Fruit fly (Drosophila melanogaster) whole organism, prepupa: ENCODE results near the gene CG32453.

ENCODE experiments used
- Blimp-1 ChIP-seq: fragments of 200-800 bp; sonication (Bioruptor generic); optimal IDR thresholded peaks from 3 replicates; lab custom pipeline; 2017; ENCODE audit warnings: missing biosample characterization, missing genetic modification characterization, mild to moderate bottlenecking, moderate library complexity, missing genetic modification reagents
- CG10631 ChIP-seq: fragments of 200-800 bp; sonication (Bioruptor generic); optimal IDR thresholded peaks from 2 replicates; lab custom pipeline; 2016; ENCODE audit warnings: missing biosample characterization, missing genetic modification characterization
- CG10669 ChIP-seq: fragments of 200-800 bp; sonication (Bioruptor generic); optimal IDR thresholded peaks from 3 replicates; lab custom pipeline; 2018; ENCODE audit warnings: missing biosample characterization, mild to moderate bottlenecking, missing genetic modification characterization, moderate library complexity
- CG11902 ChIP-seq: fragments of 200-800 bp; sonication (Bioruptor generic); optimal IDR thresholded peaks from 3 replicates; lab custom pipeline; 2016; ENCODE audit warnings: missing biosample characterization, missing genetic modification characterization
- CG1621 ChIP-seq: fragments of 200-800 bp; sonication (Bioruptor generic); optimal IDR thresholded peaks from 3 replicates; lab custom pipeline; 2018; ENCODE audit warnings: missing biosample characterization, mild to moderate bottlenecking, missing genetic modification characterization
- CG3032 ChIP-seq: fragments of 200-800 bp; optimal IDR thresholded peaks from 2 replicates; lab custom pipeline; 2019; ENCODE audit warnings: missing biosample characterization, mild to moderate bottlenecking, missing genetic modification characterization, moderate library complexity
- CG31627 ChIP-seq: fragments of 200-800 bp; sonication (Bioruptor generic); optimal IDR thresholded peaks from 3 replicates; lab custom pipeline; 2016; ENCODE audit warnings: missing biosample characterization, missing genetic modification characterization
- CG32006 ChIP-seq: fragments of 200-800 bp; sonication (Bioruptor generic); optimal IDR thresholded peaks from 3 replicates; lab custom pipeline; 2017; ENCODE audit warnings: missing biosample characterization, mild to moderate bottlenecking, missing genetic modification characterization
- CG34406 ChIP-seq: fragments of 200-800 bp; sonication (Bioruptor generic); optimal IDR thresholded peaks from 3 replicates; lab custom pipeline; 2016; ENCODE audit warnings: missing biosample characterization, missing genetic modification characterization
- CG3919 ChIP-seq: fragments of 200-800 bp; sonication (Bioruptor generic); optimal IDR thresholded peaks from 3 replicates; lab custom pipeline; 2016; ENCODE audit warnings: missing biosample characterization, missing genetic modification characterization
- CG6163 ChIP-seq: fragments of 200-800 bp; sonication (Bioruptor generic); IDR thresholded peaks from 3 replicates; pipeline ENCODE4 v1.3.6; 2022; ENCODE audit warnings: missing biosample characterization, missing genetic modification characterization
- CG6792 ChIP-seq: fragments of 200-800 bp; sonication (Bioruptor generic); optimal IDR thresholded peaks from 3 replicates; lab custom pipeline; 2016; ENCODE audit warnings: missing biosample characterization, missing genetic modification characterization
- CG6854 ChIP-seq: fragments of 200-800 bp; sonication (Bioruptor generic); optimal IDR thresholded peaks from 2 replicates; lab custom pipeline; 2017; ENCODE audit warnings: missing biosample characterization, mild to moderate bottlenecking, missing genetic modification characterization
- CG8119 ChIP-seq: fragments of 200-800 bp; sonication (Bioruptor generic); IDR thresholded peaks from 3 replicates; pipeline ENCODE4 v1.3.6; 2022; ENCODE audit warnings: missing biosample characterization, missing genetic modification characterization
- CG8319 ChIP-seq: fragments of 200-800 bp; sonication (Bioruptor generic); optimal IDR thresholded peaks from 3 replicates; lab custom pipeline; 2016; ENCODE audit warnings: missing biosample characterization, missing genetic modification characterization
- CG8632 ChIP-seq: fragments of 200-800 bp; sonication (Bioruptor generic); optimal IDR thresholded peaks from 3 replicates; lab custom pipeline; 2016; ENCODE audit warnings: missing biosample characterization, missing genetic modification characterization
- Eip75B ChIP-seq: fragments of 200-800 bp; sonication (Bioruptor generic); optimal IDR thresholded peaks from 3 replicates; lab custom pipeline; 2016; ENCODE audit warnings: missing biosample characterization, missing genetic modification characterization
- Eip78C ChIP-seq: fragments of 200-800 bp; sonication (Bioruptor generic); peaks from one replicate; lab custom pipeline; 2016; ENCODE audit warnings: missing biosample characterization, missing genetic modification characterization
- Ets96B ChIP-seq: fragments of 200-800 bp; optimal IDR thresholded peaks from 2 replicates; lab custom pipeline; 2019; ENCODE audit warnings: missing biosample characterization, mild to moderate bottlenecking, missing genetic modification characterization, moderate library complexity
- Gug ChIP-seq: fragments of 200-800 bp; sonication (Bioruptor generic); IDR thresholded peaks from 2 replicates; pipeline ENCODE4 v1.3.6; 2022; ENCODE audit warnings: missing biosample characterization, missing genetic modification characterization
- Hr39 ChIP-seq: fragments of 200-800 bp; sonication (Bioruptor generic); optimal IDR thresholded peaks from 2 replicates; lab custom pipeline; 2016; ENCODE audit warnings: missing biosample characterization, missing genetic modification characterization
- Hr4 ChIP-seq: fragments of 200-800 bp; sonication (Bioruptor generic); optimal IDR thresholded peaks from 3 replicates; lab custom pipeline; 2016; ENCODE audit warnings: missing biosample characterization, missing genetic modification characterization
- Met ChIP-seq: fragments of 200-800 bp; sonication (Bioruptor generic); optimal IDR thresholded peaks from 3 replicates; lab custom pipeline; 2016; ENCODE audit warnings: missing biosample characterization, missing genetic modification characterization
- OdsH ChIP-seq: fragments of 200-800 bp; sonication (Bioruptor generic); optimal IDR thresholded peaks from 3 replicates; lab custom pipeline; 2016; ENCODE audit warnings: missing biosample characterization, missing genetic modification characterization
- Smox ChIP-seq: fragments of 200-800 bp; sonication (Bioruptor generic); optimal IDR thresholded peaks from 3 replicates; lab custom pipeline; 2016; ENCODE audit warnings: missing biosample characterization, missing genetic modification characterization
- Sox102F ChIP-seq: fragments of 200-800 bp; sonication (Bioruptor generic); optimal IDR thresholded peaks from 2 replicates; lab custom pipeline; 2016; ENCODE audit warnings: missing biosample characterization, mild to moderate bottlenecking, missing genetic modification characterization
- Sox14 ChIP-seq: fragments of 200-800 bp; sonication (Bioruptor generic); optimal IDR thresholded peaks from 3 replicates; lab custom pipeline; 2016; ENCODE audit warnings: missing biosample characterization, missing genetic modification characterization
- Sox15 ChIP-seq: fragments of 200-800 bp; sonication (Bioruptor generic); optimal IDR thresholded peaks from 3 replicates; lab custom pipeline; 2016; ENCODE audit warnings: missing biosample characterization, missing genetic modification characterization
- achi ChIP-seq: fragments of 200-800 bp; sonication (Bioruptor generic); optimal IDR thresholded peaks from 3 replicates; lab custom pipeline; 2016; ENCODE audit warnings: missing biosample characterization, missing genetic modification characterization
- acj6 ChIP-seq: fragments of 200-800 bp; sonication (Bioruptor generic); optimal IDR thresholded peaks from 3 replicates; lab custom pipeline; 2016; ENCODE audit warnings: missing biosample characterization, missing genetic modification characterization
- dac ChIP-seq: fragments of 200-800 bp; sonication (Bioruptor generic); optimal IDR thresholded peaks from 2 replicates; lab custom pipeline; 2017; ENCODE audit warnings: missing biosample characterization, mild to moderate bottlenecking, missing genetic modification characterization
- fd59A ChIP-seq: fragments of 200-800 bp; sonication (Bioruptor generic); optimal IDR thresholded peaks from 2 replicates; lab custom pipeline; 2017; ENCODE audit warnings: missing biosample characterization, mild to moderate bottlenecking, missing genetic modification characterization, missing genetic modification reagents
- fd85E ChIP-seq: fragments of 200-800 bp; sonication (Bioruptor generic); optimal IDR thresholded peaks from 3 replicates; lab custom pipeline; 2016; ENCODE audit warnings: missing biosample characterization, missing genetic modification characterization
- fkh ChIP-seq: fragments of 200-800 bp; sonication (Bioruptor generic); optimal IDR thresholded peaks from 3 replicates; lab custom pipeline; 2017; ENCODE audit warnings: missing biosample characterization, mild to moderate bottlenecking, missing genetic modification characterization, moderate library complexity
- lz ChIP-seq: fragments of 200-800 bp; sonication (Bioruptor generic); optimal IDR thresholded peaks from 3 replicates; lab custom pipeline; 2016; ENCODE audit warnings: missing biosample characterization, missing genetic modification characterization
- pdm3 ChIP-seq: fragments of 200-800 bp; sonication (Bioruptor generic); optimal IDR thresholded peaks from 3 replicates; lab custom pipeline; 2016; ENCODE audit warnings: missing biosample characterization, missing genetic modification characterization
- spab ChIP-seq: fragments of 200-800 bp; sonication (Bioruptor generic); optimal IDR thresholded peaks from 2 replicates; lab custom pipeline; 2017; ENCODE audit warnings: missing biosample characterization, mild to moderate bottlenecking, missing genetic modification characterization, missing genetic modification reagents
- ss ChIP-seq, 2 experiments: fragments of 200-800 bp; sonication (Bioruptor generic); optimal IDR thresholded peaks; 2 replicates in 1 of 2; 3 replicates in 1 of 2; lab custom pipeline; 2017 to 2018; ENCODE audit warnings: mild to moderate bottlenecking in 2 of 2, missing biosample characterization in 2 of 2, missing genetic modification characterization in 2 of 2, moderate library complexity in 1 of 2
- topi ChIP-seq: fragments of 200-800 bp; sonication (Bioruptor generic); optimal IDR thresholded peaks from 3 replicates; lab custom pipeline; 2016; ENCODE audit warnings: missing biosample characterization, missing genetic modification characterization

Gene CG32453

dm6 chr3L:22652425-22652824 lies 44.6 kb upstream of the CG32453 start, which contains the start of gene CG33772:
Gene CG33772 (minus strand): TSS chr3L:22652525.
- TF ChIP-seq fd59A (no peak), CG8319 (GFP tag; lab: Kevin White, UChicago) (no peak), Met (GFP tag; lab: Kevin White, UChicago) (no peak), CG3919 (GFP tag; lab: Kevin White, UChicago) (no peak), ss (GFP tag; optimal IDR thresholded peaks at IDR 0.05; lab: Kevin White, UChicago) (no peak), spab (GFP tag; lab: Kevin White, UChicago) (no peak), CG34406 (GFP tag; lab: Kevin White, UChicago) (no peak), CG10631 (GFP tag; lab: Kevin White, UChicago) (no peak), fkh (GFP tag; lab: Kevin White, UChicago) (no peak), Hr39 (GFP tag; lab: Kevin White, UChicago) (no peak), CG6854 (no peak), CG8119 (GFP tag; lab: Robert Waterston, UW) (no peak), lz (no peak), CG8632 (GFP tag; lab: Kevin White, UChicago) (no peak), Smox (GFP tag; lab: Kevin White, UChicago) (no peak), CG11902 (GFP tag; lab: Kevin White, UChicago) (no peak), Sox14 (no peak), Eip78C (no peak)

dm6 chr3L:22665110-22665509 lies 31.9 kb upstream of the CG32453 start:
- TF ChIP-seq fd85E (no peak), CG3919 (GFP tag; lab: Kevin White, UChicago) (peak; percentile 18), topi (GFP tag; lab: Kevin White, UChicago) (peak; percentile 36), OdsH (peak; percentile 38), CG6163 (GFP tag; lab: Robert Waterston, UW) (0 out of 3 replicates have a peak, but pooled peaks have one; percentile 39), CG10631 (GFP tag; lab: Kevin White, UChicago) (peak; percentile 21), fd59A (no peak), ss (GFP tag; optimal IDR thresholded peaks at IDR 0.05; lab: Kevin White, UChicago) (no peak), CG3032 (tag; lab: Kevin White, UChicago) (no peak), Hr39 (GFP tag; lab: Kevin White, UChicago) (peak; percentile 44), CG1621 (no peak), Smox (GFP tag; lab: Kevin White, UChicago) (peak; percentile 31), CG10669 (GFP tag; lab: Kevin White, UChicago) (peak; percentile 24), Blimp-1 (GFP tag; lab: Kevin White, UChicago) (no peak), Gug (GFP tag; lab: Robert Waterston, UW) (no peak), Eip78C (peak; percentile 46), Sox102F (GFP tag; lab: Kevin White, UChicago) (peak; percentile 30), Met (GFP tag; lab: Kevin White, UChicago) (peak; percentile 47), CG6854 (no peak), Ets96B (no peak), Sox14 (peak; percentile 13), Sox15 (no peak), CG32006 (GFP tag; lab: Kevin White, UChicago) (peak; percentile 15), lz (peak; percentile 27), CG6792 (GFP tag; lab: Kevin White, UChicago) (peak; percentile 10), achi (GFP tag; lab: Kevin White, UChicago) (peak; percentile 23), acj6 (peak; percentile 8), Eip75B (GFP tag; lab: Kevin White, UChicago) (no peak), spab (GFP tag; lab: Kevin White, UChicago) (no peak), Hr4 (GFP tag; lab: Kevin White, UChicago) (peak; percentile 13), dac (no peak), pdm3 (peak; percentile 34), CG31627 (GFP tag; lab: Kevin White, UChicago) (peak; percentile 46)
